Fruit fly (Drosophila melanogaster) whole organism, embryonic: ENCODE measurements around the gene inc.

Experiments
- Abd-B ChIP-seq: fragments of 200-800 bp; sonication (Bioruptor generic); optimal IDR thresholded peaks from 2 replicates; lab custom pipeline; 2018; ENCODE audit warnings: missing biosample characterization, mild to moderate bottlenecking, missing genetic modification characterization, moderate library complexity
- B-H1 ChIP-seq: fragments of 200-800 bp; sonication (Bioruptor generic); IDR thresholded peaks from 3 replicates; pipeline ENCODE4 v1.3.6; 2022; ENCODE audit warnings: missing biosample characterization, missing genetic modification characterization
- Bdp1 ChIP-seq: fragments of 200-800 bp; sonication (Bioruptor generic); optimal IDR thresholded peaks from 3 replicates; lab custom pipeline; 2016; ENCODE audit warnings: missing biosample characterization, missing genetic modification characterization
- CG12391 ChIP-seq: fragments of 200-800 bp; sonication (Bioruptor generic); optimal IDR thresholded peaks from 3 replicates; lab custom pipeline; 2018; ENCODE audit warnings: missing biosample characterization, mild to moderate bottlenecking, missing genetic modification characterization, moderate library complexity
- CG14014 ChIP-seq: fragments of 200-800 bp; sonication (Bioruptor generic); IDR thresholded peaks from 2 replicates; pipeline ENCODE4 v1.3.6; 2022; ENCODE audit warnings: missing biosample characterization, missing genetic modification characterization
- CG15696 ChIP-seq: fragments of 200-800 bp; sonication (Bioruptor generic); optimal IDR thresholded peaks from 2 replicates; lab custom pipeline; 2019; ENCODE audit warnings: missing biosample characterization, mild to moderate bottlenecking, missing genetic modification characterization, moderate library complexity
- CG16863 ChIP-seq: fragments of 200-800 bp; sonication (Bioruptor generic); optimal IDR thresholded peaks from 3 replicates; lab custom pipeline; 2016; ENCODE audit warnings: missing biosample characterization, missing genetic modification characterization
- CG18476 ChIP-seq: fragments of 200-800 bp; sonication (Bioruptor generic); optimal IDR thresholded peaks from 2 replicates; lab custom pipeline; 2016; ENCODE audit warnings: missing biosample characterization, mild to moderate bottlenecking, missing genetic modification characterization
- CG18619 ChIP-seq: fragments of 200-800 bp; sonication (Bioruptor generic); optimal IDR thresholded peaks from 3 replicates; lab custom pipeline; 2017; ENCODE audit warnings: missing biosample characterization, mild to moderate bottlenecking, missing genetic modification characterization
- CG4820 ChIP-seq: fragments of 200-800 bp; sonication (Bioruptor generic); optimal IDR thresholded peaks from 3 replicates; lab custom pipeline; 2016; ENCODE audit warnings: missing biosample characterization, missing genetic modification characterization
- CG5245 ChIP-seq: fragments of 200-800 bp; sonication (Bioruptor generic); optimal IDR thresholded peaks from 3 replicates; lab custom pipeline; 2016; ENCODE audit warnings: missing biosample characterization, missing genetic modification characterization
- CG7786 ChIP-seq: fragments of 200-800 bp; sonication (Bioruptor generic); optimal IDR thresholded peaks from 2 replicates; lab custom pipeline; 2016; ENCODE audit warnings: missing biosample characterization, missing genetic modification characterization
- CG7987 ChIP-seq: fragments of 200-800 bp; sonication (Bioruptor generic); optimal IDR thresholded peaks from 2 replicates; lab custom pipeline; 2018; ENCODE audit warnings: missing biosample characterization, mild to moderate bottlenecking, missing genetic modification characterization, moderate library complexity
- CG8281 ChIP-seq: fragments of 200-800 bp; sonication (Bioruptor generic); optimal IDR thresholded peaks from 2 replicates; lab custom pipeline; 2018; ENCODE audit warnings: missing biosample characterization, mild to moderate bottlenecking, missing genetic modification characterization, moderate library complexity
- CG9609 ChIP-seq: fragments of 200-800 bp; sonication (Bioruptor generic); optimal IDR thresholded peaks from 3 replicates; lab custom pipeline; 2016; ENCODE audit warnings: missing biosample characterization, missing genetic modification characterization
- CkIIα-i1 ChIP-seq: fragments of 200-800 bp; sonication (Bioruptor generic); IDR thresholded peaks from 2 replicates; pipeline ENCODE4 v1.3.6; 2022; ENCODE audit warnings: missing biosample characterization, missing genetic modification characterization
- Dad ChIP-seq: fragments of 200-800 bp; sonication (Bioruptor generic); optimal IDR thresholded peaks from 3 replicates; lab custom pipeline; 2016; ENCODE audit warnings: missing biosample characterization, missing genetic modification characterization
- Dek ChIP-seq: fragments of 200-800 bp; sonication (Bioruptor generic); optimal IDR thresholded peaks from 3 replicates; lab custom pipeline; 2019; ENCODE audit warnings: missing biosample characterization, mild to moderate bottlenecking, missing genetic modification characterization, moderate library complexity
- Dip2 ChIP-seq: fragments of 200-800 bp; sonication (Bioruptor generic); IDR thresholded peaks from 2 replicates; pipeline ENCODE4 v1.3.6; 2022; ENCODE audit warnings: missing biosample characterization, missing genetic modification characterization
- Doc2 ChIP-seq: fragments of 200-800 bp; sonication (Bioruptor generic); IDR thresholded peaks from 2 replicates; pipeline ENCODE4 v1.3.6; 2022; ENCODE audit warnings: missing biosample characterization, missing genetic modification characterization
- Fer2 ChIP-seq: fragments of 200-800 bp; sonication (Bioruptor generic); optimal IDR thresholded peaks from 2 replicates; lab custom pipeline; 2018; ENCODE audit warnings: missing biosample characterization, mild to moderate bottlenecking, missing genetic modification characterization, moderate library complexity
- GATAe ChIP-seq: fragments of 200-800 bp; sonication (Bioruptor generic); conservative IDR thresholded peaks from 2 replicates; pipeline ENCODE4 v1.3.6; 2022; ENCODE audit warnings: missing biosample characterization, missing genetic modification characterization
- Kr ChIP-seq: fragments of 200-800 bp; sonication (Bioruptor generic); optimal IDR thresholded peaks from 2 replicates; lab custom pipeline; 2017; ENCODE audit warnings: missing biosample characterization, mild to moderate bottlenecking, missing genetic modification characterization
- Meics ChIP-seq: fragments of 200-800 bp; sonication (Bioruptor generic); optimal IDR thresholded peaks from 2 replicates; lab custom pipeline; 2017; ENCODE audit warnings: missing biosample characterization, mild to moderate bottlenecking, missing genetic modification characterization
- Mes4 ChIP-seq: fragments of 200-800 bp; sonication (Bioruptor generic); optimal IDR thresholded peaks from 2 replicates; lab custom pipeline; 2016; ENCODE audit warnings: missing biosample characterization, missing genetic modification characterization
- Nf-YC ChIP-seq: fragments of 200-800 bp; optimal IDR thresholded peaks from 3 replicates; lab custom pipeline; 2019; ENCODE audit warnings: missing biosample characterization, mild to moderate bottlenecking, missing genetic modification characterization, moderate library complexity
- Sin3A ChIP-seq: fragments of >200 bp; optimal IDR thresholded peaks from 2 replicates; lab custom pipeline; 2018
- Six4 ChIP-seq: fragments of 200-800 bp; sonication (Bioruptor generic); optimal IDR thresholded peaks from 2 replicates; lab custom pipeline; 2016; ENCODE audit warnings: missing biosample characterization, missing genetic modification characterization
- Sry-δ ChIP-seq: fragments of 200-800 bp; sonication (Bioruptor generic); optimal IDR thresholded peaks from 2 replicates; lab custom pipeline; 2016; ENCODE audit warnings: missing biosample characterization, missing genetic modification characterization
- Tbp ChIP-seq: fragments of >200 bp; optimal IDR thresholded peaks from 2 replicates; lab custom pipeline; 2018; ENCODE audit warnings: missing biosample characterization, missing genetic modification characterization
- Vsx1 ChIP-seq: fragments of 200-800 bp; sonication (Bioruptor generic); optimal IDR thresholded peaks from 2 replicates; lab custom pipeline; 2017; ENCODE audit warnings: missing biosample characterization, mild to moderate bottlenecking, missing genetic modification characterization, missing genetic modification reagents
- bcd ChIP-seq: fragments of 200-800 bp; sonication (Bioruptor generic); optimal IDR thresholded peaks from 2 replicates; lab custom pipeline; 2017; ENCODE audit warnings: missing biosample characterization, mild to moderate bottlenecking, missing genetic modification characterization
- crc ChIP-seq: fragments of 200-800 bp; sonication (Bioruptor generic); optimal IDR thresholded peaks from 2 replicates; lab custom pipeline; 2016; ENCODE audit warnings: missing biosample characterization, missing genetic modification characterization
- dmrt99B ChIP-seq: fragments of 200-800 bp; sonication (Bioruptor generic); optimal IDR thresholded peaks from 2 replicates; lab custom pipeline; 2018; ENCODE audit warnings: missing biosample characterization, mild to moderate bottlenecking, missing genetic modification characterization, moderate library complexity
- gce ChIP-seq: fragments of 200-800 bp; sonication (Bioruptor generic); IDR thresholded peaks from 3 replicates; pipeline ENCODE4 v1.3.6; 2022; ENCODE audit warnings: missing biosample characterization, missing genetic modification characterization
- gfzf ChIP-seq: fragments of 200-800 bp; sonication (Bioruptor generic); optimal IDR thresholded peaks from 2 replicates; lab custom pipeline; 2016; ENCODE audit warnings: missing biosample characterization, mild to moderate bottlenecking, missing genetic modification characterization, moderate library complexity
- hb ChIP-seq: fragments of 200-800 bp; sonication (Bioruptor generic); IDR thresholded peaks from 3 replicates; pipeline ENCODE4 v1.3.6; 2022; ENCODE audit warnings: missing biosample characterization, missing genetic modification characterization; ENCODE audit not compliant: partially characterized antibody
- her ChIP-seq: fragments of 200-800 bp; sonication (Bioruptor generic); optimal IDR thresholded peaks from 2 replicates; lab custom pipeline; 2016; ENCODE audit warnings: missing biosample characterization, missing genetic modification characterization
- lmd ChIP-seq: fragments of 200-800 bp; sonication (Bioruptor generic); IDR thresholded peaks from 2 replicates; pipeline ENCODE4 v1.3.6; 2022; ENCODE audit warnings: missing biosample characterization, missing genetic modification characterization
- nerfin-1 ChIP-seq: fragments of 200-800 bp; sonication (Bioruptor generic); optimal IDR thresholded peaks from 3 replicates; lab custom pipeline; 2019; ENCODE audit warnings: missing biosample characterization, mild to moderate bottlenecking, missing genetic modification characterization, moderate library complexity
- nerfin-2 ChIP-seq: fragments of 200-800 bp; sonication (Bioruptor generic); IDR thresholded peaks from 2 replicates; pipeline ENCODE4 v1.3.6; 2022; ENCODE audit warnings: missing biosample characterization, missing genetic modification characterization; ENCODE audit not compliant: partially characterized antibody
- nom ChIP-seq: fragments of 200-800 bp; sonication (Bioruptor generic); optimal IDR thresholded peaks from 2 replicates; lab custom pipeline; 2017; ENCODE audit warnings: missing biosample characterization, missing genetic modification characterization, mild to moderate bottlenecking, moderate library complexity, missing genetic modification reagents
- rib ChIP-seq: fragments of 200-800 bp; sonication (Bioruptor generic); IDR thresholded peaks from 2 replicates; pipeline ENCODE4 v1.3.6; 2022; ENCODE audit warnings: missing biosample characterization, missing genetic modification characterization
- run ChIP-seq: fragments of 200-800 bp; sonication (Bioruptor generic); optimal IDR thresholded peaks from 3 replicates; lab custom pipeline; 2018; ENCODE audit warnings: missing biosample characterization, mild to moderate bottlenecking, missing genetic modification characterization
- seq ChIP-seq: fragments of 200-800 bp; sonication (Bioruptor generic); IDR thresholded peaks from 2 replicates; pipeline ENCODE4 v1.3.6; 2022; ENCODE audit warnings: missing biosample characterization, missing genetic modification characterization
- so ChIP-seq: fragments of 200-800 bp; sonication (Bioruptor generic); IDR thresholded peaks from 3 replicates; pipeline ENCODE4 v1.3.6; 2022; ENCODE audit warnings: missing biosample characterization, missing genetic modification characterization
- tx ChIP-seq: fragments of 200-800 bp; sonication (Bioruptor generic); optimal IDR thresholded peaks from 2 replicates; lab custom pipeline; 2016; ENCODE audit warnings: missing biosample characterization, missing genetic modification characterization
- unpg ChIP-seq: fragments of 200-800 bp; sonication (Bioruptor generic); optimal IDR thresholded peaks from 3 replicates; lab custom pipeline; 2018; ENCODE audit warnings: missing biosample characterization, mild to moderate bottlenecking, missing genetic modification characterization, moderate library complexity
- vvl ChIP-seq: fragments of 200-800 bp; sonication (Bioruptor generic); IDR thresholded peaks from 2 replicates; pipeline ENCODE4 v1.3.6; 2022; ENCODE audit warnings: missing biosample characterization, missing genetic modification characterization
- zf30C ChIP-seq: fragments of 200-800 bp; sonication (Bioruptor generic); optimal IDR thresholded peaks from 3 replicates; lab custom pipeline; 2018; ENCODE audit warnings: missing biosample characterization, mild to moderate bottlenecking, missing genetic modification characterization

inc gene

dm6 chrX:1482840-1483518 is at the start of gene inc, which contains the start of gene sta (continued):
- TF ChIP-seq dmrt99B (tag; lab: Kevin White, UChicago) = peak; percentile 49
- TF ChIP-seq Sry-δ (GFP tag; lab: Kevin White, UChicago) = peak; percentile 82
- TF ChIP-seq Tbp (GFP tag; lab: Kevin White, UChicago) = no peak
- TF ChIP-seq unpg = peak; percentile 67
- peak; percentile 85 for TF ChIP-seq bcd (GFP tag; lab: Kevin White, UChicago)
- TF ChIP-seq CG7987 (GFP tag; lab: Kevin White, UChicago) = peak; percentile 91
- peak; percentile 22 for TF ChIP-seq Six4 (GFP tag; lab: Kevin White, UChicago)
- peak; percentile 45; the same call in 1 of the 2 replicates for TF ChIP-seq CG14014 (GFP tag; lab: Robert Waterston, UW)
- no peak for TF ChIP-seq Kr
- peak; percentile 83 for TF ChIP-seq her
- TF ChIP-seq lmd (GFP tag; lab: Robert Waterston, UW) = peak; percentile 32; the same call in 1 of the 2 replicates
- no peak for TF ChIP-seq CG15696 (tag; lab: Kevin White, UChicago)
- no peak for TF ChIP-seq CG4820 (GFP tag; lab: Kevin White, UChicago)
- TF ChIP-seq B-H1 (GFP tag; lab: Robert Waterston, UW) = no peak; the same call in 2 of the 3 replicates
- TF ChIP-seq CG16863 = no peak
- no peak for TF ChIP-seq GATAe (GFP tag; lab: Robert Waterston, UW)
- peak; percentile 52 for TF ChIP-seq Fer2 (tag; lab: Kevin White, UChicago)
- peak; percentile 11 for TF ChIP-seq run (tag; lab: Kevin White, UChicago)
- no peak for TF ChIP-seq hb (GFP tag; lab: Robert Waterston, UW)
- TF ChIP-seq tx = peak; percentile 26
- no peak for TF ChIP-seq crc (GFP tag; lab: Kevin White, UChicago)
- TF ChIP-seq CG7786 (GFP tag; lab: Kevin White, UChicago) = peak; percentile 18
- peak; percentile 85 for TF ChIP-seq nerfin-1 (tag; lab: Kevin White, UChicago)
- TF ChIP-seq CG18476 (GFP tag; lab: Kevin White, UChicago) = peak; percentile 5
- TF ChIP-seq Mes4 (GFP tag; lab: Kevin White, UChicago) = peak; percentile 81
- TF ChIP-seq CG9609 = peak; percentile 21
- TF ChIP-seq rib (GFP tag; lab: Robert Waterston, UW) = peak; percentile 79; the same call in 1 of the 2 replicates
- TF ChIP-seq zf30C (GFP tag; lab: Kevin White, UChicago) = peak; percentile 34
- peak; percentile 27 for TF ChIP-seq Bdp1
- no peak for TF ChIP-seq Dip2 (GFP tag; lab: Robert Waterston, UW)
- peak; percentile 73 for TF ChIP-seq CG18619
- peak; percentile 50 for TF ChIP-seq Dek (tag; lab: Kevin White, UChicago)
- peak; percentile 41; the same call in 1 of the 2 replicates for TF ChIP-seq seq (GFP tag; lab: Robert Waterston, UW)
- peak; percentile 58 for TF ChIP-seq Dad (GFP tag; lab: Kevin White, UChicago)
- no peak for TF ChIP-seq Abd-B
- peak; percentile 58; the same call in 1 of the 3 replicates for TF ChIP-seq gce (GFP tag; lab: Robert Waterston, UW)
- peak; percentile 87 for TF ChIP-seq Meics (GFP tag; lab: Kevin White, UChicago)
- TF ChIP-seq CG5245 (GFP tag; lab: Kevin White, UChicago) = peak; percentile 58
- peak; percentile 67 for TF ChIP-seq Vsx1 (GFP tag; lab: Kevin White, UChicago)
- peak; percentile 98 for TF ChIP-seq gfzf
- no peak for TF ChIP-seq Doc2 (GFP tag; lab: Robert Waterston, UW)
- peak; percentile 89 for TF ChIP-seq nom (GFP tag; lab: Kevin White, UChicago)
- peak; percentile 53 for TF ChIP-seq Nf-YC (tag; lab: Kevin White, UChicago)
- TF ChIP-seq vvl (GFP tag; lab: Robert Waterston, UW) = peak; percentile 66
- peak; percentile 58 for TF ChIP-seq CG12391 (tag; lab: Kevin White, UChicago)
- peak; percentile 68; the same call in 1 of the 3 replicates for TF ChIP-seq so (GFP tag; lab: Robert Waterston, UW)
- TF ChIP-seq CkIIα-i1 = no peak
- TF ChIP-seq Sin3A (lab: Kevin White, UChicago) = peak; percentile 39
- TF ChIP-seq nerfin-2 (GFP tag; lab: Robert Waterston, UW) = no peak
- TF ChIP-seq CG8281 = no peak
